Fruit fly (Drosophila melanogaster) whole organism, embryonic: ENCODE results near the gene CG34288.

Experiments
- Awh ChIP-seq: fragments of 200-800 bp; sonication (Bioruptor generic); IDR thresholded peaks from 2 replicates; pipeline ENCODE4, ENCODE4 v1.3.6; 2022; ENCODE audit warnings: missing biosample characterization, missing genetic modification characterization
- BtbVII ChIP-seq: fragments of 200-800 bp; sonication (Bioruptor generic); optimal IDR thresholded peaks from 3 replicates; lab custom pipeline; 2017; ENCODE audit warnings: missing biosample characterization, mild to moderate bottlenecking, missing genetic modification characterization
- CG10431 ChIP-seq: fragments of 200-800 bp; sonication (Bioruptor generic); optimal IDR thresholded peaks from 3 replicates; lab custom pipeline; 2018; ENCODE audit warnings: missing biosample characterization, mild to moderate bottlenecking, missing genetic modification characterization
- CG14050 ChIP-seq: fragments of 200-800 bp; sonication (Bioruptor generic); IDR thresholded peaks from 3 replicates; pipeline ENCODE4 v1.3.6; 2022; ENCODE audit warnings: missing biosample characterization, missing genetic modification characterization
- CG14860 ChIP-seq: fragments of 200-800 bp; sonication (Bioruptor generic); IDR thresholded peaks from 3 replicates; pipeline ENCODE4 v1.3.6; 2022; ENCODE audit warnings: missing biosample characterization, missing genetic modification characterization; ENCODE audit not compliant: partially characterized antibody
- CG15269 ChIP-seq: fragments of 200-800 bp; sonication (Bioruptor generic); optimal IDR thresholded peaks from 2 replicates; lab custom pipeline; 2018; ENCODE audit warnings: missing biosample characterization, mild to moderate bottlenecking, missing genetic modification characterization, moderate library complexity
- CG15514 ChIP-seq: fragments of 200-800 bp; sonication (Bioruptor generic); optimal IDR thresholded peaks from 3 replicates; lab custom pipeline; 2017; ENCODE audit warnings: missing biosample characterization, missing genetic modification characterization, mild to moderate bottlenecking, moderate library complexity, missing genetic modification reagents
- CG15601 ChIP-seq: fragments of 200-800 bp; sonication (Bioruptor generic); optimal IDR thresholded peaks from 3 replicates; lab custom pipeline; 2019; ENCODE audit warnings: missing biosample characterization, mild to moderate bottlenecking, missing genetic modification characterization, moderate library complexity
- CG18764 ChIP-seq: fragments of 200-800 bp; sonication (Bioruptor generic); optimal IDR thresholded peaks from 3 replicates; lab custom pipeline; 2016; ENCODE audit warnings: missing biosample characterization, missing genetic modification characterization
- CG2678 ChIP-seq: fragments of 200-800 bp; sonication (Bioruptor generic); optimal IDR thresholded peaks from 3 replicates; lab custom pipeline; 2019; ENCODE audit warnings: missing biosample characterization, mild to moderate bottlenecking, missing genetic modification characterization, moderate library complexity
- CG30431 ChIP-seq: fragments of 200-800 bp; sonication (Bioruptor generic); optimal IDR thresholded peaks from 2 replicates; lab custom pipeline; 2017; ENCODE audit warnings: missing biosample characterization, missing genetic modification characterization
- CG3407 ChIP-seq: fragments of 200-800 bp; sonication (Bioruptor generic); optimal IDR thresholded peaks from 2 replicates; lab custom pipeline; 2018; ENCODE audit warnings: missing biosample characterization, mild to moderate bottlenecking, missing genetic modification characterization
- CG3838 ChIP-seq: fragments of 200-800 bp; sonication (Bioruptor generic); optimal IDR thresholded peaks from 3 replicates; lab custom pipeline; 2016; ENCODE audit warnings: missing biosample characterization, missing genetic modification characterization
- CG4328 ChIP-seq: fragments of 200-800 bp; sonication (Bioruptor generic); optimal IDR thresholded peaks from 3 replicates; lab custom pipeline; 2017; ENCODE audit warnings: missing biosample characterization, missing genetic modification reagents, missing genetic modification characterization
- CG4424 ChIP-seq: fragments of 200-800 bp; sonication (Bioruptor generic); optimal IDR thresholded peaks from 3 replicates; lab custom pipeline; 2016; ENCODE audit warnings: missing biosample characterization, missing genetic modification characterization
- CG6654 ChIP-seq: fragments of 200-800 bp; sonication (Bioruptor generic); optimal IDR thresholded peaks from 2 replicates; lab custom pipeline; 2017; ENCODE audit warnings: missing biosample characterization, mild to moderate bottlenecking, missing genetic modification characterization
- CG6765 ChIP-seq: fragments of 200-800 bp; sonication (Bioruptor generic); optimal IDR thresholded peaks from 3 replicates; lab custom pipeline; 2017; ENCODE audit warnings: missing biosample characterization, mild to moderate bottlenecking, missing genetic modification characterization
- CG7786 ChIP-seq: fragments of 200-800 bp; sonication (Bioruptor generic); optimal IDR thresholded peaks from 2 replicates; lab custom pipeline; 2016; ENCODE audit warnings: missing biosample characterization, missing genetic modification characterization
- CG7839 ChIP-seq: fragments of 200-800 bp; sonication (Bioruptor generic); optimal IDR thresholded peaks from 3 replicates; lab custom pipeline; 2018; ENCODE audit warnings: missing biosample characterization, mild to moderate bottlenecking, missing genetic modification characterization, moderate library complexity
- CG8290 ChIP-seq, 3 experiments: fragments of 200-800 bp; sonication (Bioruptor generic); optimal IDR thresholded peaks; 2 replicates each; lab custom pipeline; 2016 to 2019; ENCODE audit warnings: missing biosample characterization in 3 of 3, missing genetic modification characterization in 3 of 3, mild to moderate bottlenecking in 2 of 3, moderate library complexity in 1 of 3
- CG8765 ChIP-seq: fragments of 200-800 bp; sonication (Bioruptor generic); IDR thresholded peaks from 2 replicates; pipeline ENCODE4 v1.3.6; 2022; ENCODE audit warnings: missing biosample characterization, missing genetic modification characterization
- CG9876 ChIP-seq: fragments of 200-800 bp; sonication (Bioruptor generic); optimal IDR thresholded peaks from 2 replicates; lab custom pipeline; 2016; ENCODE audit warnings: missing biosample characterization, missing genetic modification characterization
- D19B ChIP-seq: fragments of 200-800 bp; sonication (Bioruptor generic); optimal IDR thresholded peaks from 2 replicates; lab custom pipeline; 2017; ENCODE audit warnings: missing biosample characterization, mild to moderate bottlenecking, missing genetic modification characterization
- Deaf1 ChIP-seq: fragments of 200-800 bp; optimal IDR thresholded peaks from 3 replicates; lab custom pipeline; 2019; ENCODE audit warnings: missing biosample characterization, mild to moderate bottlenecking, missing genetic modification characterization, moderate library complexity
- Doc3 ChIP-seq: fragments of 200-800 bp; sonication (Bioruptor generic); IDR thresholded peaks from 3 replicates; pipeline ENCODE4 v1.3.6; 2022; ENCODE audit warnings: missing biosample characterization, missing genetic modification characterization; ENCODE audit not compliant: partially characterized antibody
- E2f1 ChIP-seq: fragments of 200-800 bp; sonication (Bioruptor generic); IDR thresholded peaks from 2 replicates; pipeline ENCODE4 v1.3.6; 2022; ENCODE audit warnings: missing biosample characterization, missing genetic modification characterization
- Ets97D ChIP-seq: fragments of 200-800 bp; sonication (Bioruptor generic); optimal IDR thresholded peaks from 3 replicates; lab custom pipeline; 2016; ENCODE audit warnings: missing biosample characterization, missing genetic modification characterization
- Fer1 ChIP-seq: fragments of 200-800 bp; sonication (Bioruptor generic); optimal IDR thresholded peaks from 2 replicates; lab custom pipeline; 2017; ENCODE audit warnings: missing biosample characterization, mild to moderate bottlenecking, missing genetic modification characterization
- Gug ChIP-seq: fragments of 200-800 bp; sonication (Bioruptor generic); IDR thresholded peaks from 4 replicates; pipeline ENCODE4 v1.3.6; 2022; ENCODE audit warnings: missing biosample characterization, missing genetic modification characterization
- Pdp1 ChIP-seq, 2 experiments: fragments of 200-800 bp; sonication (Bioruptor generic); optimal IDR thresholded peaks; 3 replicates each; lab custom pipeline; 2016; ENCODE audit warnings: missing biosample characterization in 2 of 2, missing genetic modification characterization in 2 of 2, mild to moderate bottlenecking in 1 of 2, moderate library complexity in 1 of 2
- Rfx ChIP-seq: fragments of 200-800 bp; sonication (Bioruptor generic); IDR thresholded peaks from 2 replicates; pipeline ENCODE4 v1.3.6; 2022; ENCODE audit warnings: missing biosample characterization, missing genetic modification characterization
- Trl ChIP-seq, 3 experiments: fragments of >200 bp in 2 of 3; fragments of 200-800 bp in 1 of 3; sonication (Bioruptor generic) in 1 of 3; optimal IDR thresholded peaks; 2 replicates in 1 of 3; 3 replicates in 2 of 3; lab custom pipeline; 2016 to 2017; ENCODE audit warnings: missing biosample characterization in 1 of 3, missing genetic modification characterization in 1 of 3
- amos ChIP-seq: fragments of 200-800 bp; sonication (Bioruptor generic); IDR thresholded peaks from 2 replicates; pipeline ENCODE4 v1.3.6; 2022; ENCODE audit warnings: missing biosample characterization, missing genetic modification characterization; ENCODE audit not compliant: partially characterized antibody
- cad ChIP-seq: fragments of >200 bp; optimal IDR thresholded peaks from 2 replicates; lab custom pipeline; 2017; ENCODE audit warnings: missing biosample characterization, missing genetic modification characterization
- chn ChIP-seq: fragments of 200-800 bp; sonication (Bioruptor generic); optimal IDR thresholded peaks from 2 replicates; lab custom pipeline; 2016; ENCODE audit warnings: missing biosample characterization, missing genetic modification characterization
- eve ChIP-seq, 2 experiments: fragments of >200 bp; optimal IDR thresholded peaks; 2 replicates each; lab custom pipeline; 2017; ENCODE audit warnings: missing biosample characterization in 2 of 2, missing genetic modification characterization in 2 of 2
- gro ChIP-seq: fragments of 200-800 bp; sonication (Bioruptor generic); optimal IDR thresholded peaks from 2 replicates; lab custom pipeline; 2016; ENCODE audit warnings: missing biosample characterization, missing genetic modification characterization
- gsb ChIP-seq: fragments of 200-800 bp; sonication (Bioruptor generic); IDR thresholded peaks from 2 replicates; pipeline ENCODE4 v1.3.6; 2022; ENCODE audit warnings: missing biosample characterization, missing genetic modification characterization
- ham ChIP-seq: fragments of 200-800 bp; sonication (Bioruptor generic); IDR thresholded peaks from 2 replicates; pipeline ENCODE4 v1.3.6; 2022; ENCODE audit warnings: missing biosample characterization, missing genetic modification characterization
- ind ChIP-seq: fragments of 200-800 bp; sonication (Bioruptor generic); optimal IDR thresholded peaks from 3 replicates; lab custom pipeline; 2016; ENCODE audit warnings: missing biosample characterization, missing genetic modification characterization
- inv ChIP-seq: fragments of 200-800 bp; sonication (Bioruptor generic); IDR thresholded peaks from 2 replicates; pipeline ENCODE4 v1.3.6; 2022; ENCODE audit warnings: missing biosample characterization, missing genetic modification characterization; ENCODE audit not compliant: partially characterized antibody
- lab ChIP-seq: fragments of 200-800 bp; sonication (Bioruptor generic); optimal IDR thresholded peaks from 3 replicates; lab custom pipeline; 2017; ENCODE audit warnings: missing biosample characterization, missing genetic modification characterization, mild to moderate bottlenecking, moderate library complexity, missing genetic modification reagents
- mam ChIP-seq: fragments of 200-800 bp; sonication (Bioruptor generic); optimal IDR thresholded peaks from 3 replicates; lab custom pipeline; 2016; ENCODE audit warnings: missing biosample characterization, missing genetic modification characterization
- psq ChIP-seq: fragments of 200-800 bp; sonication (Bioruptor generic); optimal IDR thresholded peaks from 2 replicates; lab custom pipeline; 2017; ENCODE audit warnings: missing biosample characterization, missing genetic modification characterization
- pum ChIP-seq: fragments of 200-800 bp; sonication (Bioruptor generic); optimal IDR thresholded peaks from 2 replicates; lab custom pipeline; 2016; ENCODE audit warnings: missing biosample characterization, missing genetic modification characterization
- run ChIP-seq: fragments of 200-800 bp; sonication (Bioruptor generic); optimal IDR thresholded peaks from 3 replicates; lab custom pipeline; 2018; ENCODE audit warnings: missing biosample characterization, mild to moderate bottlenecking, missing genetic modification characterization
- sens ChIP-seq: fragments of 200-800 bp; sonication (Bioruptor generic); peaks from one replicate; lab custom pipeline; 2016; ENCODE audit warnings: missing biosample characterization, missing genetic modification characterization
- slbo ChIP-seq: fragments of 200-800 bp; sonication (Bioruptor generic); IDR thresholded peaks from 2 replicates; pipeline ENCODE4 v1.3.6; 2022; ENCODE audit warnings: missing biosample characterization, missing genetic modification characterization
- sqz ChIP-seq: fragments of 200-800 bp; sonication (Bioruptor generic); optimal IDR thresholded peaks from 3 replicates; lab custom pipeline; 2018; ENCODE audit warnings: missing biosample characterization, mild to moderate bottlenecking, missing genetic modification characterization
- trem ChIP-seq: fragments of 200-800 bp; optimal IDR thresholded peaks from 3 replicates; lab custom pipeline; 2019; ENCODE audit warnings: missing biosample characterization, mild to moderate bottlenecking, missing genetic modification characterization, moderate library complexity
- vfl ChIP-seq: fragments of 200-800 bp; sonication (Bioruptor generic); optimal IDR thresholded peaks from 2 replicates; lab custom pipeline; 2016; ENCODE audit warnings: missing biosample characterization, missing genetic modification characterization

Gene CG34288

DNA sequence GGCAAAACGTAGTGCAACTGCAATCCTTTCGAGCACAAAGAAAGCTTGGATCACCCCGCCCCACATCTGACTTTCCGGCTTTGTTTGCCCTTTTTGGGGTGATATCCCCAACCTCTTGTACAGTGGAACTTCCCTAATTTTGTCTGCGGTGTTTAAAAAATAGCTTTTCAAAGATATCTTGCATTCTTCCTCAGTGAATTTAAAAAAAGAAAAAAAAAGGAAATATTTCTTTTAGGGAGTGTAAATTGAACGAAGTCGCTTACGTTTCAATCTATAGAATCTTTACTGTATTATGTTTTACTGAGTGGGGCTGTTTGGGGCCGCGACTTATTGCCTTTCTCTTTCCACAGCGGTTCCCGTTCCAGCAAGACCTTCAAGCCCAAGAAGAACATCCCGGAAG is 25.4 kb downstream of the CG34288 start (continued):
- TF ChIP-seq sqz (GFP tag; lab: Kevin White, UChicago): no peak
- TF ChIP-seq run (tag; lab: Kevin White, UChicago): no peak
- TF ChIP-seq E2f1 (GFP tag; lab: Robert Waterston, UW): peak; percentile 80
- TF ChIP-seq CG3407 (GFP tag; lab: Kevin White, UChicago): no peak
- TF ChIP-seq CG6765 (GFP tag; lab: Kevin White, UChicago): no peak
- TF ChIP-seq CG30431: no peak
- TF ChIP-seq CG7839: no peak
- TF ChIP-seq Awh (GFP tag; lab: Robert Waterston, UW): 0 out of 2 replicates have a peak, but pooled peaks have one; percentile 50
- TF ChIP-seq Fer1 (GFP tag; lab: Kevin White, UChicago): peak; percentile 63
- no peak for TF ChIP-seq trem (tag; lab: Kevin White, UChicago)
- TF ChIP-seq cad (GFP tag; lab: Kevin White, UChicago): no peak
- no peak for TF ChIP-seq BtbVII (GFP tag; lab: Kevin White, UChicago)
- TF ChIP-seq CG7786 (GFP tag; lab: Kevin White, UChicago): peak; percentile 52
- TF ChIP-seq chn: peak; percentile 39
- TF ChIP-seq CG15269 (tag; lab: Kevin White, UChicago): no peak
- peak; percentile 74 for TF ChIP-seq mam
- TF ChIP-seq slbo (GFP tag; lab: Robert Waterston, UW): peak; percentile 89
- TF ChIP-seq gro (GFP tag; lab: Kevin White, UChicago): peak; percentile 27
- peak; percentile 73 for TF ChIP-seq CG2678
- no peak for TF ChIP-seq CG18764
- no peak for TF ChIP-seq CG15601
- TF ChIP-seq Rfx: peak; percentile 84
- TF ChIP-seq Trl (optimal IDR thresholded peaks at IDR 0.05; lab: Kevin White, UChicago): no peak
- TF ChIP-seq Trl (GFP tag; optimal IDR thresholded peaks at IDR 0.05; lab: Kevin White, UChicago): peak; percentile 29
- no peak for TF ChIP-seq CG4328 (GFP tag; lab: Kevin White, UChicago)
- TF ChIP-seq amos (GFP tag; lab: Robert Waterston, UW): no peak
- TF ChIP-seq CG8765 (GFP tag; lab: Robert Waterston, UW): no peak
- no peak for TF ChIP-seq ham (GFP tag; lab: Robert Waterston, UW)
- TF ChIP-seq CG3838 (GFP tag; lab: Kevin White, UChicago): no peak
- TF ChIP-seq eve (GFP tag; optimal IDR thresholded peaks at IDR 0.05; lab: Kevin White, UChicago): no peak
- TF ChIP-seq CG9876: no peak
- TF ChIP-seq CG8290 (GFP tag; optimal IDR thresholded peaks at IDR 0.05; lab: Kevin White, UChicago): no peak
- TF ChIP-seq CG8290 (tag; optimal IDR thresholded peaks at IDR 0.05; lab: Kevin White, UChicago): no peak
- peak; percentile 89 for TF ChIP-seq sens
- peak; percentile 79 for TF ChIP-seq gsb
- no peak for TF ChIP-seq CG14860 (GFP tag; lab: Robert Waterston, UW)
- no peak for TF ChIP-seq vfl (GFP tag; lab: Kevin White, UChicago)
- peak; percentile 62 for TF ChIP-seq ind (GFP tag; lab: Kevin White, UChicago)
- no peak for TF ChIP-seq D19B (GFP tag; lab: Kevin White, UChicago)
- TF ChIP-seq CG4424: peak; percentile 41
- peak; percentile 75 for TF ChIP-seq Gug (GFP tag; lab: Robert Waterston, UW)
- TF ChIP-seq Deaf1 (tag; lab: Kevin White, UChicago): no peak
- TF ChIP-seq inv (GFP tag; lab: Robert Waterston, UW): no peak
- TF ChIP-seq Pdp1 (GFP tag; optimal IDR thresholded peaks at IDR 0.05; lab: Kevin White, UChicago): peak; percentile 67 to 75
- TF ChIP-seq Ets97D (GFP tag; lab: Kevin White, UChicago): no peak
- no peak for TF ChIP-seq lab
- peak; percentile 26 for TF ChIP-seq pum (GFP tag; lab: Kevin White, UChicago)
- TF ChIP-seq CG15514: peak; percentile 12
- TF ChIP-seq CG10431 (GFP tag; lab: Kevin White, UChicago): no peak
- TF ChIP-seq CG6654 (GFP tag; lab: Kevin White, UChicago): no peak
- TF ChIP-seq Doc3 (GFP tag; lab: Robert Waterston, UW): no peak
- TF ChIP-seq CG14050 (GFP tag; lab: Robert Waterston, UW): peak; percentile 51
- TF ChIP-seq psq: no peak
